Fruit fly (Drosophila melanogaster): ENCODE data around the gene CG31415.

Gene CG31415

DNA sequence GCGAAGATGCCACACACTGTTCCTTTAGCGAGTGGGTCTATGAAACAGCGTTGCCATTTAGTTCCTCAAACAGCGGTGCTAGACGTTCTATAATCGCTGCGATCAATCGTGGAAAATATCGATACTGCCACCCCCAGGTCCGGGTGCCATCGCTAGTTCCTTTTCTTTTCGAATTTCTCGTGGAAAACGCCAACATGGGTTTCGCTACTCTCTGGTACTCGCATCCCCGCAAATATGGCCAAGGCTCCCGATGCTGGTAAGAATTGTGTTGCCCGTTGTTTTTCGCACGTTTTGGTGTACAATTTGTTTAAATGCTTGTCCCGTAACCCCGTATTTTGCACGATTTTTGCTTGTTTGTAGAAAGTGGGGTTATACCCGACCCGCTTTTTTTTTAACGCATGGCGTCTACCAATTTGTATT is 34.6 kb downstream of the CG31415 start, which contains the start of gene RpS29 (continued):
- TF ChIP-seq CG18619 (GFP tag; optimal IDR thresholded peaks at IDR 0.05) (peak; percentile 83), Poxn (GFP tag; IDR thresholded peaks at IDR 0.05) (peak; percentile 60; the same call in 1 of the 2 replicates), chinmo (GFP tag; IDR thresholded peaks at IDR 0.05; ENCODE audit: partially characterized antibody) (peak; percentile 92), CG17829 (tag; optimal IDR thresholded peaks at IDR 0.05) (peak; percentile 74), z (GFP tag; IDR thresholded peaks at IDR 0.05) (no peak), gem (tag; optimal IDR thresholded peaks at IDR 0.05) (peak; percentile 61), HLHmδ (GFP tag; optimal IDR thresholded peaks at IDR 0.05) (peak; percentile 54), Hmx (GFP tag; optimal IDR thresholded peaks at IDR 0.05) (no peak), CG10654 (GFP tag; optimal IDR thresholded peaks at IDR 0.05) (peak; percentile 82), cato (GFP tag; optimal IDR thresholded peaks at IDR 0.05; ENCODE audit: borderline replicate concordance) (peak; percentile 38), Lpt (GFP tag; optimal IDR thresholded peaks at IDR 0.05) (no peak), Gug (GFP tag; IDR thresholded peaks at IDR 0.05) (peak; percentile 87), CG11695 (GFP tag; IDR thresholded peaks at IDR 0.05) (peak; percentile 47; the same call in 2 of the 3 replicates), ttk (GFP tag; IDR thresholded peaks at IDR 0.05) (peak; percentile 79), ase (GFP tag; IDR thresholded peaks at IDR 0.05) (peak; percentile 65; the same call in 2 of the 3 replicates), run (tag; optimal IDR thresholded peaks at IDR 0.05) (peak; percentile 49), sim (GFP tag; IDR thresholded peaks at IDR 0.05) (no peak), CG11398 (GFP tag; optimal IDR thresholded peaks at IDR 0.05) (peak; percentile 65), so (GFP tag; IDR thresholded peaks at IDR 0.05) (no peak), CG9817 (tag; optimal IDR thresholded peaks at IDR 0.05) (peak; percentile 83), HHEX (GFP tag; optimal IDR thresholded peaks at IDR 0.05) (peak; percentile 82), CG13424 (tag; optimal IDR thresholded peaks at IDR 0.05) (peak; percentile 62), E2f2 (GFP tag; IDR thresholded peaks at IDR 0.05) (peak; percentile 100), ash1 (GFP tag; optimal IDR thresholded peaks at IDR 0.05) (peak; percentile 89), CG2129 (GFP tag; IDR thresholded peaks at IDR 0.05; ENCODE audit: partially characterized antibody) (peak; percentile 84), CG12744 (GFP tag; optimal IDR thresholded peaks at IDR 0.05) (peak; percentile 77), CG7556 (GFP tag; optimal IDR thresholded peaks at IDR 0.05) (peak; percentile 45), mam (GFP tag; optimal IDR thresholded peaks at IDR 0.05) (peak; percentile 92), Mes4 (GFP tag; optimal IDR thresholded peaks at IDR 0.05) (peak; percentile 84), ab (GFP tag; optimal IDR thresholded peaks at IDR 0.05) (peak; percentile 57), Opbp (GFP tag; IDR thresholded peaks at IDR 0.05; ENCODE audit: partially characterized antibody) (peak; percentile 97), ken (GFP tag; IDR thresholded peaks at IDR 0.05) (peak; percentile 92), slou (GFP tag; optimal IDR thresholded peaks at IDR 0.05) (peak; percentile 79), Mrtf (GFP tag; IDR thresholded peaks at IDR 0.05) (peak; percentile 71), CG12942 (GFP tag; optimal IDR thresholded peaks at IDR 0.05) (peak; percentile 78), CG10462 (GFP tag; optimal IDR thresholded peaks at IDR 0.05) (no peak), CG12659 (GFP tag; optimal IDR thresholded peaks at IDR 0.05) (peak; percentile 92), CG14050 (GFP tag; IDR thresholded peaks at IDR 0.05) (peak; percentile 60), CG4617 (GFP tag; optimal IDR thresholded peaks at IDR 0.05; ENCODE audit: borderline replicate concordance) (peak; percentile 75), Oaz (GFP tag; IDR thresholded peaks at IDR 0.05) (peak; percentile 31; the same call in 1 of the 2 replicates), CG17912 (GFP tag; optimal IDR thresholded peaks at IDR 0.05) (peak; percentile 88), CG10209 (GFP tag; optimal IDR thresholded peaks at IDR 0.05) (peak; percentile 72), CG13894 (tag; optimal IDR thresholded peaks at IDR 0.05) (peak; percentile 91), stwl (tag; optimal IDR thresholded peaks at IDR 0.05) (peak; percentile 73), tup (GFP tag; optimal IDR thresholded peaks at IDR 0.05) (peak; percentile 45), TFAM (GFP tag; optimal IDR thresholded peaks at IDR 0.05) (no peak), Nf-YC (tag; optimal IDR thresholded peaks at IDR 0.05) (peak; percentile 68), Hsf (GFP tag; optimal IDR thresholded peaks at IDR 0.05) (peak; percentile 86), D19B (GFP tag; optimal IDR thresholded peaks at IDR 0.05) (no peak), shn (GFP tag; optimal IDR thresholded peaks at IDR 0.05) (peak; percentile 88), Taf1 (GFP tag; IDR thresholded peaks at IDR 0.05) (0 out of 2 replicates have a peak, but pooled peaks have one; percentile 50)
